Worm (Caenorhabditis elegans) whole organism, midembryonic: Measurements from ENCODE around the gene Y41C4A.6.

Experiments
- T22C8.4 ChIP-seq: fragments of 200-800 bp; sonication (Bioruptor generic); IDR thresholded peaks from 2 replicates; pipeline ENCODE4 v1.3.6; 2022; ENCODE audit warnings: missing genetic modification characterization, missing compliant biosample characterization
- cog-1 ChIP-seq: sonication (generic microtip); optimal IDR thresholded peaks from 2 replicates; lab custom pipeline; 2016; ENCODE audit warnings: missing genetic modification characterization, missing compliant biosample characterization
- flt-1 ChIP-seq: fragments of 200-800 bp; sonication (Bioruptor generic); IDR thresholded peaks from 2 replicates; pipeline ENCODE4 v1.3.6; 2022; ENCODE audit warnings: missing genetic modification characterization, missing compliant biosample characterization
- klf-2 ChIP-seq: fragments of 200-800 bp; sonication (Bioruptor generic); conservative IDR thresholded peaks from 2 replicates; pipeline ENCODE4 v1.3.6; 2022; ENCODE audit warnings: missing genetic modification reagents, missing genetic modification characterization, missing compliant biosample characterization
- ref-1 ChIP-seq: fragments of 200-800 bp; sonication (Bioruptor generic); conservative IDR thresholded peaks from 2 replicates; pipeline ENCODE4 v1.3.6; 2022; ENCODE audit warnings: missing genetic modification reagents, missing genetic modification characterization, missing compliant biosample characterization
- ztf-29 ChIP-seq: fragments of 200-800 bp; sonication (Bioruptor generic); IDR thresholded peaks from 2 replicates; pipeline ENCODE4 v1.3.6; 2022; ENCODE audit warnings: missing genetic modification reagents, missing genetic modification characterization, missing compliant biosample characterization

DNA sequence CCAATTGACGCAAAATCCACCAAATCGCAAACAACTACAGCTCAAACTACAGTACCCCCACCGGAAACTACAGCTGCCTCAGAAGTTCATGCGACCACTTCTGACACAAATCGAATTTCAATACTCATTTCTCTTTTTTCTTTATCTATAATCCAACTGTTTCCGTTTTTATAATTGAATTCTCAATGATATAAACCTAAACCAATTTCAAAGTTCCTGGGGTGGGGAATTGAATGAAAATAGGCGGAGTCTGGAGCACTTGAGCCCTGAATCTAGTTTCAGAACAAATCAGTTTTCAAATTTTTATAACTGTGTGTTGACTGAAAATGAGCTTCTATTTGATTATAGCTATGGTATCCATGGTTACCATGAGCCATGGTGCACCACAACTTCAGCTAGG lies at the start of gene Y41C4A.6:
- TF ChIP-seq ztf-29 (GFP tag; lab: Robert Waterston, UW) (no peak), cog-1 (tag; lab: Kevin White, UChicago) (no peak), klf-2 (no peak), T22C8.4 (GFP tag; lab: Robert Waterston, UW) (no peak), ref-1 (GFP tag; lab: Robert Waterston, UW) (no peak), flt-1 (GFP tag; lab: Robert Waterston, UW) (no peak)
